Worm (Caenorhabditis elegans): Measurements from ENCODE around the gene F41C3.2.

Gene F41C3.2

ce11 chrII:4749581-4749980, at the start of gene F41C3.2:
TSS of gene F41C3.2 (plus strand) at chrII:4749968.
- TF ChIP-seq elt-3 (tag; optimal IDR thresholded peaks at IDR 0.05) (peak in 1 of 3 experiments; percentile 2), nhr-77 (tag; optimal IDR thresholded peaks at IDR 0.05) (no peak), nhr-11 (tag; optimal IDR thresholded peaks at IDR 0.05) (no peak), pha-4 (tag; optimal IDR thresholded peaks at IDR 0.05) (no peak), nhr-25 (tag; optimal IDR thresholded peaks at IDR 0.05) (peak; percentile 46)

ce11 chrII:4701482-4702119, 48.2 kb upstream of the F41C3.2 start, which contains the start of gene unc-85:
TSS of gene unc-85 (plus strand) at chrII:4702069.
- peak; percentile 33 for TF ChIP-seq snpc-4 (tag; optimal IDR thresholded peaks at IDR 0.05)
- peak; percentile 62 for TF ChIP-seq R02D3.7 (tag; optimal IDR thresholded peaks at IDR 0.05)
- TF ChIP-seq ceh-28 (tag; optimal IDR thresholded peaks at IDR 0.05): peak; percentile 63
- peak; percentile 45 for TF ChIP-seq nhr-25 (tag; optimal IDR thresholded peaks at IDR 0.05)
- peak; percentile 32 for TF ChIP-seq tbx-2 (tag; optimal IDR thresholded peaks at IDR 0.05)
- TF ChIP-seq pha-4 (tag; optimal IDR thresholded peaks at IDR 0.05): peak; percentile 51
- peak; percentile 80 for TF ChIP-seq lin-15B (tag; optimal IDR thresholded peaks at IDR 0.05)
- TF ChIP-seq nhr-43 (tag; optimal IDR thresholded peaks at IDR 0.05; ENCODE audit: poor library complexity, severe bottlenecking): peak; percentile 46
- TF ChIP-seq lin-39 (tag; optimal IDR thresholded peaks at IDR 0.05): peak; percentile 24
- peak; percentile 21 for TF ChIP-seq nhr-23 (tag; optimal IDR thresholded peaks at IDR 0.05)
- TF ChIP-seq hmg-11 (tag; optimal IDR thresholded peaks at IDR 0.05): peak; percentile 48
- TF ChIP-seq elt-2 (tag; optimal IDR thresholded peaks at IDR 0.05): peak; percentile 67
- peak; percentile 94 for TF ChIP-seq lsy-12 (tag; optimal IDR thresholded peaks at IDR 0.05)
- peak; percentile 78 for TF ChIP-seq nfya-1 (tag; optimal IDR thresholded peaks at IDR 0.05; ENCODE audit: insufficient read depth)

ce11 chrII:4703011-4703410, 46.8 kb upstream of the F41C3.2 start:
- TF ChIP-seq R02D3.7 (tag; optimal IDR thresholded peaks at IDR 0.05): no peak

ce11 chrII:4706359-4706871, 43.4 kb upstream of the F41C3.2 start, which contains the start of the genes F10G7.9 and tsn-1:
TSS of gene F10G7.9 (minus strand) at chrII:4706485.
TSS of gene tsn-1 (plus strand) at chrII:4706821.
- TF ChIP-seq nhr-76 (tag; optimal IDR thresholded peaks at IDR 0.05) (no peak), nhr-43 (tag; optimal IDR thresholded peaks at IDR 0.05; ENCODE audit: poor library complexity, severe bottlenecking) (peak; percentile 29), fkh-10 (GFP tag; optimal IDR thresholded peaks at IDR 0.05) (no peak), nfya-1 (tag; optimal IDR thresholded peaks at IDR 0.05; ENCODE audit: insufficient read depth) (peak; percentile 92), ama-1 (optimal IDR thresholded peaks at IDR 0.05) (no peak), skn-1 (tag; optimal IDR thresholded peaks at IDR 0.05) (peak; percentile 75), jun-1 (tag; optimal IDR thresholded peaks at IDR 0.05) (no peak), unc-62 (GFP tag; optimal IDR thresholded peaks at IDR 0.05) (no peak), hmg-11 (tag; optimal IDR thresholded peaks at IDR 0.05) (peak; percentile 61), pha-4 (tag; optimal IDR thresholded peaks at IDR 0.05) (peak; percentile 77), elt-2 (tag; optimal IDR thresholded peaks at IDR 0.05) (peak; percentile 68), tbx-2 (tag; optimal IDR thresholded peaks at IDR 0.05) (no peak), nhr-25 (tag; optimal IDR thresholded peaks at IDR 0.05) (peak; percentile 81), ceh-28 (tag; optimal IDR thresholded peaks at IDR 0.05) (peak; percentile 36), nhr-12 (tag; optimal IDR thresholded peaks at IDR 0.05) (no peak), nhr-23 (tag; optimal IDR thresholded peaks at IDR 0.05) (peak; percentile 63), egl-5 (tag; optimal IDR thresholded peaks at IDR 0.05) (no peak), sea-2 (GFP tag; optimal IDR thresholded peaks at IDR 0.05) (no peak), mml-1 (tag; optimal IDR thresholded peaks at IDR 0.05) (no peak), snpc-4 (tag; optimal IDR thresholded peaks at IDR 0.05) (no peak), elt-3 (tag; optimal IDR thresholded peaks at IDR 0.05) (no peak), pqm-1 (tag; optimal IDR thresholded peaks at IDR 0.05) (peak; percentile 48), ztf-11 (tag; optimal IDR thresholded peaks at IDR 0.05) (no peak), ZK546.5 (tag; optimal IDR thresholded peaks at IDR 0.05) (no peak), lsy-12 (tag; optimal IDR thresholded peaks at IDR 0.05) (peak; percentile 83), lin-15B (tag; optimal IDR thresholded peaks at IDR 0.05) (peak; percentile 82), ceh-16 (tag; optimal IDR thresholded peaks at IDR 0.05) (no peak), aly-2 (tag; optimal IDR thresholded peaks at IDR 0.05) (no peak), nhr-11 (tag; optimal IDR thresholded peaks at IDR 0.05) (no peak), nhr-77 (tag; optimal IDR thresholded peaks at IDR 0.05) (no peak), ceh-82 (tag; optimal IDR thresholded peaks at IDR 0.05) (no peak), ceh-9 (tag; optimal IDR thresholded peaks at IDR 0.05) (no peak)

Data from whole organism, L3 larva.